Fruit fly (Drosophila melanogaster) whole organism, pupa: ENCODE data around the gene Ufd1.

ENCODE experiments used
- CG10348 ChIP-seq: fragments of 200-800 bp; sonication (Bioruptor generic); IDR thresholded peaks from 2 replicates; pipeline ENCODE4 v1.3.6; 2022; ENCODE audit warnings: missing biosample characterization, missing genetic modification characterization
- CG12605 ChIP-seq: fragments of 200-800 bp; sonication (Bioruptor generic); IDR thresholded peaks from 2 replicates; pipeline ENCODE4 v1.3.6; 2022; ENCODE audit warnings: missing biosample characterization, missing genetic modification characterization
- CG13204 ChIP-seq: fragments of 200-800 bp; sonication (Bioruptor generic); optimal IDR thresholded peaks from 2 replicates; lab custom pipeline; 2018; ENCODE audit warnings: missing biosample characterization, mild to moderate bottlenecking, missing genetic modification characterization, moderate library complexity
- CG14655 ChIP-seq: fragments of 200-800 bp; sonication (Bioruptor generic); optimal IDR thresholded peaks from 3 replicates; lab custom pipeline; 2017; ENCODE audit warnings: mild to moderate bottlenecking, missing biosample characterization, missing genetic modification reagents, missing genetic modification characterization
- CG15710 ChIP-seq: fragments of 200-800 bp; sonication (Bioruptor generic); optimal IDR thresholded peaks from 2 replicates; lab custom pipeline; 2018; ENCODE audit warnings: missing biosample characterization, mild to moderate bottlenecking, missing genetic modification characterization, moderate library complexity
- CG17806 ChIP-seq: fragments of 200-800 bp; sonication (Bioruptor generic); optimal IDR thresholded peaks from 2 replicates; lab custom pipeline; 2018; ENCODE audit warnings: missing biosample characterization, mild to moderate bottlenecking, missing genetic modification characterization, moderate library complexity
- CG32121 ChIP-seq: fragments of 200-800 bp; sonication (Bioruptor generic); IDR thresholded peaks from 2 replicates; pipeline ENCODE4 v1.3.6; 2022; ENCODE audit warnings: missing biosample characterization, missing genetic modification characterization
- CG34367 ChIP-seq: fragments of 200-800 bp; sonication (Bioruptor generic); optimal IDR thresholded peaks from 2 replicates; lab custom pipeline; 2018; ENCODE audit warnings: missing biosample characterization, mild to moderate bottlenecking, missing genetic modification characterization
- CG4496 ChIP-seq: fragments of 200-800 bp; sonication (Bioruptor generic); IDR thresholded peaks from 3 replicates; pipeline ENCODE4 v1.3.6; 2022; ENCODE audit warnings: missing biosample characterization, missing genetic modification characterization
- CG8159 ChIP-seq: fragments of 200-800 bp; sonication (Bioruptor generic); optimal IDR thresholded peaks from 3 replicates; lab custom pipeline; 2018; ENCODE audit warnings: missing biosample characterization, mild to moderate bottlenecking, missing genetic modification characterization, moderate library complexity
- CG8301 ChIP-seq: fragments of 200-800 bp; sonication (Bioruptor generic); optimal IDR thresholded peaks from 2 replicates; lab custom pipeline; 2018; ENCODE audit warnings: missing biosample characterization, mild to moderate bottlenecking, missing genetic modification characterization
- CG9948 ChIP-seq: fragments of 200-800 bp; sonication (Bioruptor generic); optimal IDR thresholded peaks from 2 replicates; lab custom pipeline; 2018; ENCODE audit warnings: missing biosample characterization, mild to moderate bottlenecking, missing genetic modification characterization, moderate library complexity
- D1 ChIP-seq: fragments of 200-800 bp; sonication (Bioruptor generic); optimal IDR thresholded peaks from 2 replicates; lab custom pipeline; 2018; ENCODE audit warnings: missing biosample characterization, mild to moderate bottlenecking, missing genetic modification characterization, moderate library complexity
- EcR ChIP-seq: fragments of 200-800 bp; sonication (Bioruptor generic); optimal IDR thresholded peaks from 3 replicates; lab custom pipeline; 2019; ENCODE audit warnings: missing biosample characterization, missing genetic modification characterization, mild to moderate bottlenecking, moderate library complexity, missing genetic modification reagents
- Ets98B ChIP-seq: fragments of 200-800 bp; sonication (Bioruptor generic); IDR thresholded peaks from 2 replicates; pipeline ENCODE4 v1.3.6; 2022; ENCODE audit warnings: missing biosample characterization, missing genetic modification characterization
- Pif1A ChIP-seq: fragments of 200-800 bp; sonication (Bioruptor generic); optimal IDR thresholded peaks from 3 replicates; lab custom pipeline; 2016; ENCODE audit warnings: missing biosample characterization, missing genetic modification characterization
- Pif1B ChIP-seq: fragments of 200-800 bp; sonication (Bioruptor generic); optimal IDR thresholded peaks from 3 replicates; lab custom pipeline; 2016; ENCODE audit warnings: missing biosample characterization, missing genetic modification characterization
- Snoo ChIP-seq: fragments of 200-800 bp; sonication (Bioruptor generic); optimal IDR thresholded peaks from 3 replicates; lab custom pipeline; 2017; ENCODE audit warnings: missing biosample characterization, mild to moderate bottlenecking, missing genetic modification characterization, inconsistent platforms
- fd96Ca ChIP-seq: fragments of 200-800 bp; sonication (Bioruptor generic); IDR thresholded peaks from 3 replicates; pipeline ENCODE4 v1.3.6; 2022; ENCODE audit warnings: missing biosample characterization, missing genetic modification characterization
- gl ChIP-seq: fragments of 200-800 bp; sonication (Bioruptor generic); optimal IDR thresholded peaks from 2 replicates; lab custom pipeline; 2018; ENCODE audit warnings: missing biosample characterization, mild to moderate bottlenecking, missing genetic modification characterization
- rn ChIP-seq: fragments of 200-800 bp; sonication (Bioruptor generic); IDR thresholded peaks from 2 replicates; pipeline ENCODE4 v1.3.6; 2022; ENCODE audit warnings: missing biosample characterization, missing genetic modification characterization

Gene Ufd1

DNA sequence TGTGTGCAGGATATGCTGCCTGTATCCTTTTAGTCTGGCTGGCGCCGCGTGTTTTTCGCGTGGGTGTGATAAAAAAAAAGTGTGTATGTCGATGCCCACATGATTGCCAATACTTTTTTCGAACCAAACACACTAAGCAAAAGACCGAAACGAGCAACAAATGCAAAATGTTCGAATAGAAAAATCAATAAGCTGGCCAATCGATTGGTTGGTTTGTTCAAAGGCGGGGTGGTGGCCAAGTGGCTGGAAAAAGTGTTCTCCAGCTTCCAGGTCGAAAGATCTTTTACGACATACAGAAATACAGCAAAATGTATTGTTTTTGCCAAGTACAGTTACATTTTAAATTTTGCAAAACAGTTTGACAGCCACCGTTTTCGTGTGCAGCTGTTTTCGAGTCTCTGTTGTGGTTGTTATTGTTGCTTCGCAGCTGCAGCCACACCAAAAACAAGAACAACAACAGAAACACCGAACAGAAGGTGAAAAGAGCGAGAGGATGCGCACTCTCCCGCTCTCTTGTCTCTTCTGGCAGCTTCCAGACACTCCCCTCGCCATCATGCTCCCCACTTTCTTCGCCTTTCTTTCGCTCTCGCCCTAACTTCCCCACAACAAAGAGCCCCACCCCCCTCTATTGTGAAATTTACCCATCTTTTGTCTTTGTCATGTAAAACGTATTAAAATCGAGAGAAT is 725 bp upstream of the Ufd1 start:
- TF ChIP-seq CG4496 (0 out of 3 replicates have a peak, but pooled peaks have one; percentile 11), CG13204 (GFP tag; lab: Kevin White, UChicago) (no peak)

DNA sequence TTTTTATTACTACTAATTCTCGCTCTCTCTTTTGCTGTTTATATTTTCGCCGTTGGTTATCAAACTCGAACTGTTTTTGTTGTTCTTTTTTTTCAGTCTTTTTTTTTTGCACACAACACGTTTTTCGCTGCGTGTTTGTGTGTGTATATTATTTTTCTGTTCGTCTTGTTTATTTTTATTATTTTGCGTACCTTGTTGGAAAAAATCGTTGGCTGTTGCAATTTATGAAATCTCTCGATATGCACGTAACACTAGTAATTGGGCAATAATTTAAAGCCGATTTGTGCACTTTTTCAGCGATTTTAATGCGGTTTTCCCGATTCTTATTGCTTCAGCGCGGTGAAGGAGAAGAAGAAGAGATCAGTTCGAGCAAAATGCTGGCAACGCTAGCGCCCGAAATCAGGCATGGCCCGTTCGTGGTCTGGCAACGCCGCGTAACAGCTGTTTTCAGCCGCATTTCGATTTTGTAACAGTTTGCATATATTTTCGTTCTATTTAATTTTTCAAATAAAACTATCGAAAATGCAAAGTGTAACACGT is 2.5 kb downstream of the Ufd1 start, which contains the start of the genes FoxK and mRpL2:
Gene FoxK (minus strand): TSS at position 365 of the 540 bp plus-strand sequence.
Gene mRpL2 (plus strand): TSS at position 429 of the 540 bp plus-strand sequence.
- peak; percentile 84 for TF ChIP-seq CG8159
- TF ChIP-seq CG10348 (GFP tag; lab: Robert Waterston, UW), result no peak
- TF ChIP-seq CG4496, result peak; percentile 80
- TF ChIP-seq D1 (tag; lab: Kevin White, UChicago), result peak; percentile 43
- peak; percentile 89 for TF ChIP-seq CG14655 (GFP tag; lab: Kevin White, UChicago)
- peak; percentile 95 for TF ChIP-seq gl (tag; lab: Kevin White, UChicago)
- peak; percentile 89 for TF ChIP-seq CG13204 (GFP tag; lab: Kevin White, UChicago)
- TF ChIP-seq CG32121 (GFP tag; lab: Robert Waterston, UW), result peak; percentile 63; the same call in 1 of the 2 replicates
- TF ChIP-seq CG9948 (tag; lab: Kevin White, UChicago), result peak; percentile 66
- TF ChIP-seq Snoo (tag; lab: Kevin White, UChicago), result peak; percentile 68
- TF ChIP-seq fd96Ca, result peak; percentile 69; the same call in 1 of the 3 replicates
- TF ChIP-seq CG12605 (GFP tag; lab: Robert Waterston, UW), result peak; percentile 90
- peak; percentile 84 for TF ChIP-seq CG15710 (tag; lab: Kevin White, UChicago)
- TF ChIP-seq CG17806 (tag; lab: Kevin White, UChicago), result peak; percentile 74
- peak; percentile 91 for TF ChIP-seq Pif1A (GFP tag; lab: Kevin White, UChicago)
- TF ChIP-seq Ets98B (GFP tag; lab: Robert Waterston, UW), result peak; percentile 76
- TF ChIP-seq CG34367, result peak; percentile 87
- peak; percentile 17 for TF ChIP-seq EcR (GFP tag; lab: Kevin White, UChicago)
- peak; percentile 92 for TF ChIP-seq Pif1B
- TF ChIP-seq rn (GFP tag; lab: Robert Waterston, UW), result peak; percentile 39; the same call in 1 of the 2 replicates
- TF ChIP-seq CG8301 (tag; lab: Kevin White, UChicago), result peak; percentile 82

DNA sequence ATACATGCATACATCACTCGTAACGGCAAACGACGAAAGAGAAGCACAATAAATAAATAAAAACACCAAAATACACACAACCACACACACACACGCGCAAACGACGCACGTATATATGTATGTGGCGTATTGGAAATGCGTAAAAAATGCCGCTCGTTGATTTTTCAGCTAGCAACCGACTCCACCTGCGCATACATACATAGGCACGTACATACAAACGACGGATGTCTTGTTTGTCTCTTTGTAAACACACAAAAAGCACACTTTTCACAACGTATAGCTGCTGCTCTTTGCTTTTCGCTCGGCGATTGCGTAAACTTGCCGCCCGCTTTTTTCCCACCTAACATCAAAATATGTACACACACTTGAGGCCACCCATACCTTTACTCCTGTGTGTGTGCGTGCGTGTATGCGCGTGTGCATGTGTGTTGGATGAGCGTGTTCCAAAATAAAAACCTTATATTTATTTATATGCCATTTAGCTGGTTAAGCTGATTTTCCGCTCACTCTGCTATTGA is 3.1 kb downstream of the Ufd1 start:
- TF ChIP-seq gl (tag; lab: Kevin White, UChicago) (no peak), CG8301 (tag; lab: Kevin White, UChicago) (no peak), CG8159 (no peak)

DNA sequence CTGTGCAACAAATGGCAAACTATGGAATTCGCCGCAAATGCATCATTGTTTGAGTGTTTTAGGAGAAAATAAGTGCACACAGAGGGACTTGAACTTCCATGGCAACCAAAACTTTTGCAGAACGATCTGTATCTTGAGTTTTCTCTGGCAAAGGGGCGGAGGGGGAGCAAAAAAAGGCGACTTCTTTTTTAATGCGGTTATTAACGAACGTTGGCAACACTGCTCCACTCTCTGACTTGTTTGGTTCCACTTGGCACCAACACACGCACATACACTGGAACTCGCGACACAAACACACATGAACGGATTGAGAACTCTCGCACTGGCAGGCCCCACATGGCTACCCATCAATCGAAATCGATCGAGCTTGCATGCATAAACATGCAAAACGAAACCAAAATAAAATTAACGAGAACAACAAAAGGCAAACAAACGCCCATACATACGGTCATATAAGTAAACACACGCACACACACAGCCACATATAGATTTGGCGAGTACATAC is 3.6 kb downstream of the Ufd1 start:
- TF ChIP-seq CG32121 (GFP tag; lab: Robert Waterston, UW) (no peak), rn (GFP tag; lab: Robert Waterston, UW) (peak; percentile 46), CG4496 (peak; percentile 60; the same call in 2 of the 3 replicates), fd96Ca (peak; percentile 50; the same call in 2 of the 3 replicates), Ets98B (GFP tag; lab: Robert Waterston, UW) (peak; percentile 29; the same call in 1 of the 2 replicates)

DNA sequence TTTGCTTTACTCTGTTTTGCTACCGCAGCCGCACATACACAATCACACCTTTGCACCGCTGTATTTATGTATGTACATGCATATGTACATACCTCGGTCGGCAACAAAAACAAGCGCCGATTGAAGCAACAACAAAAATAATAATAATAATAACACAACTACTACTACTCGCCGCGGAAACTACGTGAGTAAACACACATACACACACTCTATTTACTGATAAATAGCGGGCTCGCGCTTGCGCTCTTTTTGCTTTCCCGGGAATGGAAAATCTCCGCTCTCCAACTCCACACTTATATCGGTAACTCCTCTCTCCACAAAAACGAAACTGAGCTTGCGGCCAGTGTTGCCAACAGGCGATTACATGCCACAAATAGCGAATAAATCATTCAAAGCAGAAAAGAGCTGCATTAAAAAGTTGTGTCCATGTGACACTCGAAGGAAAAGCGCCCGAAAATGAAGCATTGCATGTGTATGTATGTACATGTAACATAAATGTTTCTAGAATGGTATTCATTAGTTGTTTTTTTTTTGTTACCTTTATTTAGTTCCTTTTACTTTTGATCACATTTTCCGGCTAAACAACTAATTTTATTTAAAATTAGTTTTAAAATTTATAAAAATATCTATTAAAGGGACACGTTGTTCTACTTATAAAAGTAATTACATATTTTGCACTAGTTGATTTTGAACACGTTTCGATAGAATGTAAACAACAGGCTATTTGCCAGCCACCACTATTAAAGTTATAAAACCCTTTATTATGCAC is 4.2 kb downstream of the Ufd1 start:
- TF ChIP-seq Snoo (tag; lab: Kevin White, UChicago) (no peak), CG9948 (tag; lab: Kevin White, UChicago) (no peak), fd96Ca (peak; percentile 69; the same call in 2 of the 3 replicates), CG14655 (GFP tag; lab: Kevin White, UChicago) (peak; percentile 2), CG15710 (tag; lab: Kevin White, UChicago) (no peak), Ets98B (GFP tag; lab: Robert Waterston, UW) (peak; percentile 65), CG12605 (GFP tag; lab: Robert Waterston, UW) (peak; percentile 72), Pif1B (no peak), CG34367 (no peak), CG4496 (peak; percentile 59; the same call in 2 of the 3 replicates), CG32121 (GFP tag; lab: Robert Waterston, UW) (peak; percentile 67), CG13204 (GFP tag; lab: Kevin White, UChicago) (peak; percentile 64), CG8301 (tag; lab: Kevin White, UChicago) (no peak), CG17806 (tag; lab: Kevin White, UChicago) (no peak), rn (GFP tag; lab: Robert Waterston, UW) (no peak), gl (tag; lab: Kevin White, UChicago) (peak; percentile 55), D1 (tag; lab: Kevin White, UChicago) (no peak), Pif1A (GFP tag; lab: Kevin White, UChicago) (peak; percentile 42), CG8159 (no peak), CG10348 (GFP tag; lab: Robert Waterston, UW) (no peak), EcR (GFP tag; lab: Kevin White, UChicago) (peak; percentile 29)
